Worm (Caenorhabditis elegans): ENCODE results near the gene C01G12.16.

Gene C01G12.16

DNA sequence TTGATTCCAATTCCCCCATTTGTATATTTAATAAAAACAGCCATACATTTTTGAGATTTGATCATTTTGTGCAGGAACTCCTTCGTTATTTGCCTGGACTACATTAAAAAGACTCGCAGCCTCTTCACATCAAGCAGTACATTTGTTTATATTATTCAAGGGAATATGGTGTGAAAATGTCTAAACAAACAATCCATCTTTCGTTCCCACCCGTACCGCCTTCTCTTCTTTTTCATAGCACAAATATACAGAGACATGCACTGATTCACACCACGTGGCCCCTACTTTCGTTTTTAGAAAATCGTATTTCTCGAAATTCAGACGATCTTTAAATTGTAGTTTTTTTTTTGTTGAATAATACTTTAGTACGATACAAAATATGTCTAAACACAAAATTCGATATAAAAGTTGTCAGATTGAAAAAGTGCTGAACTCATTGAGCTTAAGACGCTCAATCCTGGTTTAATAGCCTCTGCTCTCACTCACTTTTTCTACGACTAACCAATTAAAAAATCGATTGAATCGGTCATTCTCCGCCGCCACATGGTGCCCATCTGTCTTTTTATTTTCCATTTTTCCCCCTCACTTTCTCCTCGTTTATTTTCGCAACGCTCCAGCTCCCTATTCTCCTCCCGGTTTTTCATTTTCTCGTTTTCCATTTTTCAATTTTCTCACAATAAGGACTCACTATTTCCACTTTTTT lies 34.4 kb downstream of the C01G12.16 start:
- TF ChIP-seq hlh-4 (tag; optimal IDR thresholded peaks at IDR 0.05), result no peak
- TF ChIP-seq elt-2 (tag; optimal IDR thresholded peaks at IDR 0.05), result peak; percentile 60
- peak; percentile 43 for TF ChIP-seq C16A3.4 (tag; optimal IDR thresholded peaks at IDR 0.05)
- peak; percentile 45 for TF ChIP-seq pax-3 (tag; optimal IDR thresholded peaks at IDR 0.05)
- peak; percentile 39 for TF ChIP-seq hpl-2 (GFP tag; optimal IDR thresholded peaks at IDR 0.05)
- TF ChIP-seq hlh-17 (GFP tag; optimal IDR thresholded peaks at IDR 0.05; ENCODE audit: borderline replicate concordance), result peak; percentile 5
- TF ChIP-seq nhr-28 (tag; optimal IDR thresholded peaks at IDR 0.05), result no peak
- TF ChIP-seq efl-1 (optimal IDR thresholded peaks at IDR 0.05), result peak; percentile 44 to 50
- peak in 1 of 2 experiments; percentile 8 for TF ChIP-seq efl-1 (GFP tag; optimal IDR thresholded peaks at IDR 0.05 in 1 of 2)
- peak; percentile 28 for TF ChIP-seq zip-4 (GFP tag; optimal IDR thresholded peaks at IDR 0.05)
- TF ChIP-seq dsc-1 (tag; optimal IDR thresholded peaks at IDR 0.05), result peak; percentile 64
- TF ChIP-seq nhr-20 (tag; optimal IDR thresholded peaks at IDR 0.05), result peak; percentile 37
- no peak for TF ChIP-seq lin-15B (tag; optimal IDR thresholded peaks at IDR 0.05)
- TF ChIP-seq rnt-1 (tag; optimal IDR thresholded peaks at IDR 0.05), result peak; percentile 53
- no peak for TF ChIP-seq ceh-82 (tag; optimal IDR thresholded peaks at IDR 0.05)
- TF ChIP-seq vab-15 (tag; optimal IDR thresholded peaks at IDR 0.05), result no peak
- TF ChIP-seq aly-2 (tag; optimal IDR thresholded peaks at IDR 0.05), result peak; percentile 94
- TF ChIP-seq F16B12.6 (tag; optimal IDR thresholded peaks at IDR 0.05), result no peak
- TF ChIP-seq mdl-1 (tag; optimal IDR thresholded peaks at IDR 0.05), result no peak
- TF ChIP-seq unc-98 (GFP tag; IDR thresholded peaks at IDR 0.05), result no peak
- TF ChIP-seq nhr-11 (tag; optimal IDR thresholded peaks at IDR 0.05), result no peak
- no peak for TF ChIP-seq nhr-76 (tag; optimal IDR thresholded peaks at IDR 0.05)
- TF ChIP-seq snpc-4 (tag; optimal IDR thresholded peaks at IDR 0.05), result no peak
- peak; percentile 13 for TF ChIP-seq unc-130 (tag; optimal IDR thresholded peaks at IDR 0.05)
- peak; percentile 49 for TF ChIP-seq snu-23 (GFP tag; optimal IDR thresholded peaks at IDR 0.05)
- peak; percentile 22 for TF ChIP-seq lin-14 (GFP tag; optimal IDR thresholded peaks at IDR 0.05)
- TF ChIP-seq fkh-4 (tag; optimal IDR thresholded peaks at IDR 0.05; ENCODE audit: borderline replicate concordance), result peak; percentile 32
- TF ChIP-seq ama-1 (optimal IDR thresholded peaks at IDR 0.05), result peak; percentile 95
- peak; percentile 41 for TF ChIP-seq sup-37 (GFP tag; optimal IDR thresholded peaks at IDR 0.05)
- no peak for TF ChIP-seq ceh-63 (GFP tag; optimal IDR thresholded peaks at IDR 0.05)
- TF ChIP-seq nhr-85 (tag), result peak; percentile 80
- no peak for TF ChIP-seq unc-62 (GFP tag; optimal IDR thresholded peaks at IDR 0.05)
- TF ChIP-seq pag-3 (tag; optimal IDR thresholded peaks at IDR 0.05; ENCODE audit: borderline replicate concordance, insufficient read depth), result no peak
- TF ChIP-seq elt-3 (tag; optimal IDR thresholded peaks at IDR 0.05), result no peak
- TF ChIP-seq fos-1 (tag; optimal IDR thresholded peaks at IDR 0.05), result peak; percentile 35
- TF ChIP-seq lir-3 (tag; optimal IDR thresholded peaks at IDR 0.05; ENCODE audit: poor library complexity), result peak; percentile 11
- no peak for TF ChIP-seq nhr-237 (tag; optimal IDR thresholded peaks at IDR 0.05)
- no peak for TF ChIP-seq ceh-88 (GFP tag; IDR thresholded peaks at IDR 0.05)
- TF ChIP-seq nhr-47 (tag; optimal IDR thresholded peaks at IDR 0.05), result peak; percentile 59
- TF ChIP-seq blmp-1 (tag; optimal IDR thresholded peaks at IDR 0.05), result peak; percentile 77
- peak; percentile 60 for TF ChIP-seq nhr-19 (GFP tag; conservative IDR thresholded peaks at IDR 0.05)
- TF ChIP-seq ztf-4 (tag; optimal IDR thresholded peaks at IDR 0.05), result peak; percentile 72
- no peak for TF ChIP-seq ets-5 (GFP tag; IDR thresholded peaks at IDR 0.05)
- no peak for TF ChIP-seq pqm-1 (tag; optimal IDR thresholded peaks at IDR 0.05)
- TF ChIP-seq jun-1 (tag; optimal IDR thresholded peaks at IDR 0.05), result no peak
- TF ChIP-seq ces-1 (GFP tag; optimal IDR thresholded peaks at IDR 0.05), result no peak
- no peak for TF ChIP-seq unc-30 (tag; optimal IDR thresholded peaks at IDR 0.05)
- no peak for TF ChIP-seq alr-1 (tag; optimal IDR thresholded peaks at IDR 0.05; ENCODE audit: borderline replicate concordance)
- TF ChIP-seq nhr-12 (tag; optimal IDR thresholded peaks at IDR 0.05), result no peak
- peak; percentile 5 for TF ChIP-seq tbx-2 (tag; optimal IDR thresholded peaks at IDR 0.05)
- peak; percentile 83 for TF ChIP-seq nhr-71 (tag; optimal IDR thresholded peaks at IDR 0.05)
- TF ChIP-seq mab-9 (GFP tag; IDR thresholded peaks at IDR 0.05), result no peak

Measured in whole organism, L1 larva.